Fruit fly (Drosophila melanogaster): ENCODE data around the gene FarO.

Gene FarO

DNA sequence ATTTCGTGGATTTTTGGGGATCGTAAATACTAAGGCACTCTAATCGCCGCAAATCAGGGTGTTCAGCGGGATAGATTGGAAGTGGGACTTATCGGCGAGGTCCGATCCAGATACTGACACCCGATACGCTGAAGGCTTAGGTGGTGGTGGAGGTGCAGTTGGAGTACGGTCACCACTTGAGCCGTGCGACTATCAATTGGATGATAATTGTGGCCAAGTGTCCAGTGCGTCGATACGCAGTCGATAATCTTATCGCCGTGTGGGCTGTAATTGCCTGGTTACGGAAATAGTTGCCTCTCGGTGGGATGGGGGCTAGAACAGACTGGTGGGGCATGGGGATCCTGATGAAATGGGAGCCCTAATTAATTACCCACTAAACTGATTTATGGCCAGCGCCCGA, 4.4 kb downstream of the FarO start:
- TF ChIP-seq noc (tag; optimal IDR thresholded peaks at IDR 0.05), result peak; percentile 33

DNA sequence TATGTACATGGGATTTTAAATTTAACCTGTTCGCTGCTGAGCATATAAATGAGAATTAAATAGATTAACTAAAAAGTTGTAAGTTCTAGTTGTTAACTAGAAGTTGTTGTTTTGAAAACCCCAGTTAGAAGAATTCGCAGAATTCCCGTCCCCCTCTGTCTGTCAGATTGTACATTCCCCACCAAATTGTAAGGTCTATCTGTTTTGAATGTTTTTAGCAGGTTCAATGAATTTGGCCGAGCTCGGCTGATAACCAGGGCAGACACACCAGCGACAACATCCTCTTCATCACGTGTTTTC, 5.4 kb downstream of the FarO start:
- TF ChIP-seq noc (tag; optimal IDR thresholded peaks at IDR 0.05), result no peak

DNA sequence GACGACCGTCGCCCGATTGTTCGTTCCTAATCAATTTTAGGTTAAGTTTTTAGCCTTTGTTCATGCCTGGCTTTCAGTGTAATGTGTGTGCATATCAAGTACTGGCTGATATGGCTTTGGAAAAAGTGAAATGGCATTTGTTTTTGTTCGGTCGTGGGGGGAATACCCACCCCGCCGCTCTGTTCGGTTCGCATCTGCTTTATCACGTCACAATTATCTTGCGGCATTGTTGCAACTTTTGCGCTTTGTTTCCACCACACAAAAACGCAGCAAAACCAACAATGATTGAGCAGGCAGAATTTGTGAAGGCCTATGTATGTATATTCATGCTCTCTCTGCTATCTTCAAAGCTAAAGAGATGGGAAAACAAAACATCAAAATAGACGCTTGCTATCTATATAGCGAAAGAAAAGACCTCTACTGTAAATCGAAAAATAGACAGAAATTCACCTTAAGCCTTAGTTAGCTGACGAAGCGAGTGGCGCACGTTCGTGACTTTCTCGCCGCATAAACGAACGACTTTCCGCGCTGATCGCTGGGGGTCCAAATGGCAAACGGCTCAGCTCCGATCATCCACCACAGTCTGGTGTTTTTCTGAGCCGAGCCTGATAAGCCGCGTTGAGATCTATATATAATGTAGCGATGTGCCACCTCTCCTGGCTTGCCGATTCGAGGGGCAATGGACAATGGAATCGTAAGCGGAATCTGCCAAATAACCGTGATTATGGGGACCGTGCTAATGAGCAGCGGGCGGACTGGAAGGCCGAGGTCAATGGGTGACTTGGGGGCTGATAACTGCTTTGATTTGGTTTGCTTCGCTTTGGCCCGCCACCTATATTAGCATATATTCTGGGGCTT, 6.0 kb downstream of the FarO start:
- TF ChIP-seq noc (tag; optimal IDR thresholded peaks at IDR 0.05), result no peak

DNA sequence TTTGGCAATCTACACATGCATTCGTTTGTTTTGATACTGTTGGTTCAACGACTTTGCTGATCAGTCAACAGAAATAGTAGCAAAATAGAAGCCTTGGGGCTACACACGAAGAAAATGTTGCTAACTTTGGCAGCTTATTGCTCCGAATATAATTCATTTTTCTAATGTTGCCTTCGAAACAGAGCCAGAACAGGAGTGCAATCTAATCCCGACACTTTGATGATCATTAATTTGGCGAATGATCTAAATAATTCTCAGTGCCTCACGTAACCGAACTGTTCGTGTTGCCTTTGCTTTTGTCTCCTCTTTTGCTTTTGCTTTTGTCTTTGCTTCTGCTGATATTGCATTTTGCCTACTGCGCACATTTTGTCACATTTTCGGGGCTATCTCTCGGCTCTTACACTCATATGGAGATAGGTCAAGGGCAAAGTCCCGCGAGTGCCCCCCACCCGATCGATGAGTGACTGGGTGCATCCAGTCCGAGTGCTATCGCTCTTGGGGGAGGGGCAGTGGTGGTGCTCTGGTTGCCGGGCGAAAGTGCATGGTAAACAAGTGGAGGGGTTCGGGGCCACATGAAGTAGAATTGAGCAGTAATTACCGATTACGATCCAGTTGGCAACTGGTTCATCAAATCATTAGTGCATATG, 7.5 kb downstream of the FarO start:
- no peak for TF ChIP-seq noc (tag; optimal IDR thresholded peaks at IDR 0.05)

DNA sequence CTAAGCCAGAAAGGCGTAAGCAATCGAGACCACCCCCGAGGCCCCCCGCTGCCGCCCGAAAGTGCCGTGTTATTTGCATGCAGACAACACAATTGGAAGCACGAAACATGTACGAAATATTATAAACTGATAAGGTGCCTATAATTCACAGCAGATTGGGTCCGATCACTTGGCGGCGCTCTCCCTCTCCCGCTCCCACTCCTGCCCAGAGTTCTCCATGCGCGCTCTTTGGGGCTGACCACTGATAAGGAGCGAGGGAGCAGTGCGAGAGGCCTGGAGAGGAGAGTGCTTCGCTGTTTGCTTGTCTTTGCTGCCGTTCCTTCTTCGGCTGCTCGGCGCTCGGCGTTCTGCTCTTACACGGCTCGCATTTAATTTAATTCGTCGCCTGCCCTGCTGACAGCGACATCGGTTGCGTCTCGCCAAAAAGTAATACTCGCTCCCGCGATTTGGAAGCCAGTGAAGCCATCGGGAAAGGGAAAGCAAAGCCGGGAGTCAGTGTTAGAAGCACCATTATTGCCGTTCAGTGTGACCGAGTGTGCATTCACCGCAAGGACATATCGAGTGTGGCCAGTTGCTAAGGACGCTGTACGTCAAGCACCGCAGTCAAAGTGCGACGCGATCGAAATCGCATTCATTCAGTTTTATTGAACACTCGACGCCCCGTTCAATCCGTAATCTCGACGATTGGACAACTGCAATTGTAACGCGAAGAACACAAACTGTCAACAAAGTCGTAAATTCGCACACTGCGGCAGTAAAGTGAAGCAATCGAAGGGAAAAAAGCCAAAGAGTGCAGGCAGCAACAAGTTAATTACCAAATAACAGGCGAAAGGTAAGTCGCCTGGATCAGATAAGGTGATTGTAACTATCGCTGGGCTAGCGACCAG, 9.2 kb downstream of the FarO start:
- TF ChIP-seq noc (tag; optimal IDR thresholded peaks at IDR 0.05), result peak; percentile 49

DNA sequence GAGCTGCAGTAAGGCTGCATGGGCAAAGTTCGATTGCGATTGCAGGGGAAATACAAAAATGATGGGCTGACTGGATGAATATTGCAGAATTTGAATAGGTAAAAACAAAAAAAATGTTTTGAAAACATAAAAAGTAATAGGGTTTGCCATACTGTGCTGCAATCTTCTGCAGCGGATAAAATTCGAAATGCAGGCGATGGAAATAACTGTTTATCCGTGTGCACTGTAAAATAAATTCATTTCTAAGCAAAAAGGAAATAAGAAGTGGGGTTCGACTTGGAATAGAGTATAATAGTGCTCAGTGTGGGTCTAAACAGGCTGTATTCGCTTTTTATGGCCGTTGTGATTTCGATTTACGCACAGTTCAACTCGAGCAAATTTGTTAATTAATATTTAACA, 9.9 kb downstream of the FarO start, which contains the start of gene CG14053:
Gene CG14053 (minus strand): TSS at position 101 of the 399 bp plus-strand sequence.
- no peak for TF ChIP-seq noc (tag; optimal IDR thresholded peaks at IDR 0.05)

DNA sequence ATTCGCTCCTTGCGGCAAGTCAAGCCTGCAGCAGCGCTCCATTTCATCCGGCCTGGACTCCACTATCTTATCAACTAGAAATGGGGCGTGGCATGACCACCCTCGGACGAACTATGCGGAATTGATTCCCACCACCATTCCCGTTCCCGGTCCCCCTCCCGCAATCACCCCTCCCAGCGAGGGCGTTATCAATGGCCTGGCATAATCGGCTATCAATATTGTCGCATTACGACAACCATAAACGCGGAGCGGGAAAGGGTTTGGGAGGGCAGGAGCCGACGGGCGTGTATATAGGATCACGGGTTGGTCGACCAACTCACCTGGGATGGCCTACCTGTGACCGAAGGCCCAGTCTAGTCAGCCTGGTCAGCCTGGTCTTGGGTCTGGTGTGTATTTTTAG, 10.5 kb downstream of the FarO start:
- no peak for TF ChIP-seq noc (tag; optimal IDR thresholded peaks at IDR 0.05)

DNA sequence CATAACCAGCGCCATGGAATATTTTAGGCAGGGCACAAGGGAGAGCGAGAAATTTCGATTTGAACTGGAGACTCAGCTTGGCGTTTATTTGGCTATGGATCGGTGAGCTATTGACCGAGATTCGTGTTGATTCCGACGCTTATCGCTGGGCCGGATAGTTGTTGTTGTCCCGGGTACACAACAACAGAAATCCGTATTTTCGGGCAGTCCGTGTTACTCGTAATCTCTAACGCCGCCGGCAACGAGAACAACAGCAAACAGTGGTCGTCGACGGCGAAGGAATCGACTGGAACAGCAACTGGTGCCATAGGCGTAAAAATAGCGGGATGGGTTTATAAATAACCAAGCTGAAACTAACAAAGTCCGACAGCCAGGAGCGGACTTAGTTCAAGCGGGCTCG, 11.8 kb downstream of the FarO start:
- TF ChIP-seq noc (tag; optimal IDR thresholded peaks at IDR 0.05), result no peak

DNA sequence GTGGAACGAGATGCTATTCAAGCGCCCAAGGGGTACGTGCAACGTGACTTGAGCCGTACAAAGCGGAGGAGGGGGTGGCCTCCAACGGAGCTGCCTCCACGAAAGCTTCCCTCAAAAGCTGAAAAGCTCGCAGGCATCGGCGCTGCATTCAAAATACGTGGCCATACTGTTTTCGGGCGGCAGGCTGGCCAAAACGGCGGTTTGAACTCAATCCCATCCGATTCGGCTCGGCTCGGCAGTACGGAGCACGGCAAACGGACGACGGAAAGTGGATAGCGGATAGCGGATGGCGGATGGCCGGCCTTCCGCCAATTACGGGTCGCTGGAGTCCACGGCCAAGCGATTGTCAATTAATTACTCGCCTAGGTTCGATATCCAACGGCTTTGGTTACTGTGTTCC, 14.8 kb downstream of the FarO start, which contains the start of gene Mct1:
Gene Mct1 (plus strand): TSS at position 301 of the 400 bp plus-strand sequence.
- no peak for TF ChIP-seq noc (tag; optimal IDR thresholded peaks at IDR 0.05)

DNA sequence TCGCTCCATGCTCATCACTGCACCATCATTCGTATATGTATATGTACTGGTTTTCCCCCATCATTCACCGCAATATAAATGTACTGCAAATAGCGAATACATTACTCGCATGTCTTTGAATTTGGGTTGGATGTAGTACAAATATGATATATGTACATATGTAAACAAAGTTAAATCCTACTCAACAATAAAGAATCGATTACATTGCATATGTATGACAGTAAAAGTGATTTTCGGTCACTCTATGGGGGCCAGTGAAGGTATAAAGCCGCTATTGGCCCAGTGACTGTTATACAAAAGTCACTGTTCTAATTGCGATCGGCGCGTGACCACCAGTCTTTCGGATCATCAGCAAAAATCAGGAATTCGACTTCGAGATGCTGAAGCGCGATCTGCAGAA, 16.1 kb downstream of the FarO start, which contains the start of gene CG3457:
Gene CG3457 (plus strand): TSS at position 301 of the 400 bp plus-strand sequence.
- TF ChIP-seq noc (tag; optimal IDR thresholded peaks at IDR 0.05), result no peak

DNA sequence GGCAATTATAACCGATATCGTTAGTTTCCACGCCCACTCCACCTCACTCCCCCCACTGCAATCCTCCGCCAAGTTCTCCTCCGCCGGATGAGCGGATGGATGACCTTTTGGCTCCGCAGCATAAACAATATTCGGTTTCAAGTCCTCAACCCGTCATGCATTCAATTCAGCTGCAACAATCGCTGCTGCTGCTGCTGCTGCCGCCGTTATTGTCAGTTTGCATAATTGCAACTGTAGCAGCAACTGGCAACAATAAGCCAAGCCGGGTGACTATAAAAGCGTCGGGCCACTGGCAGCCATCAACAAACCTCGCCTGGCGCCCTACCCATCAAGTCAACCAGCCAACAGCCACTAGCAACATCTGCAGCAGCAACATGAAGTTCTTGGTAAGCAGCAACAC, 17.1 kb downstream of the FarO start, which contains the start of gene CG17777:
Gene CG17777 (plus strand): TSS at position 301 of the 400 bp plus-strand sequence.
- no peak for TF ChIP-seq noc (tag; optimal IDR thresholded peaks at IDR 0.05)

DNA sequence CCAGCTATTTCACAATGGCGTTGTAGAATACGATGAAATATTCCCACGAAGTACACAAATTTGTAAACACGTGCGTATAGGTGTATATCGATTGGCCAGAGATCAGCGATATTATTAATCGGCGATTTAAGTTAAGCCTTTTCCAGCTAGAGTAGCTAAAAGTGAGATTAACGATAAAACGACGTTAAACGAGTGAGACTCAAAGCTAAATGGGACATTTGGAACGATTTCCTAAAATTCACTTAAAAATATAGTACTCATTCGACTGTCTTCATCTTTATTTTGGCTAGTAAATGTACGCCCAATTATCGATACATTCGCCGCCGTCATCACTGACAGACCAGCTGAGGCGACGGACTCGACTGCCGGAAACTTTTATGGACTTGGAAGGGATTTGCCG, 19.1 kb downstream of the FarO start, which contains the start of the genes Nmd3 and CG17776:
Gene Nmd3 (minus strand): TSS at position 106 of the 400 bp plus-strand sequence.
Gene CG17776 (plus strand): TSS at position 163 of the 400 bp plus-strand sequence.
- TF ChIP-seq noc (tag; optimal IDR thresholded peaks at IDR 0.05), result peak; percentile 36

DNA sequence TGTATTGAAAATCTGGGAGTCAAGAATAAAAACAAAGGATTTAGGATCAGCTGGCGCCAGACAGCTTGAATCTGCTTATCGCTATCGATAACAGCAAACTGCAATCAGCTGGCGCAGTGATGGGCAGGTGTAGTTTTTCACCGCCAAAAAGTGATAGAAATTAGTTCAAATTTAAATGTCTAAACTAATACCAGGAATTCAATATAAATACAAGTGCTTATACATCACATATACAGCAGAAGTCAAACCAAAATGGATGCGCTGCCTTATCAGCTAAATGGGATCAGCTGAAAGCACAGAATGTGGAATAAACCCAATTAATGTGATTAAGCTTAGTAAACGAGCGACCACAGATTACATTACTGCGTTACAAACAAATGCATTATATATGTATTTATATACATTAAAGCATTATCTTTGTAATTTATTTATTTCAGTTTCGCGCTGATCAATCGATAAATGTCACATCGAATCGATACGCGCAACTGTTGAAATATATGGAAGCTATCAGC, 22.9 kb downstream of the FarO start, which contains the start of gene pn:
Gene pn (plus strand): TSS at position 462 of the 512 bp plus-strand sequence.
- no peak for TF ChIP-seq noc (tag; optimal IDR thresholded peaks at IDR 0.05)

DNA sequence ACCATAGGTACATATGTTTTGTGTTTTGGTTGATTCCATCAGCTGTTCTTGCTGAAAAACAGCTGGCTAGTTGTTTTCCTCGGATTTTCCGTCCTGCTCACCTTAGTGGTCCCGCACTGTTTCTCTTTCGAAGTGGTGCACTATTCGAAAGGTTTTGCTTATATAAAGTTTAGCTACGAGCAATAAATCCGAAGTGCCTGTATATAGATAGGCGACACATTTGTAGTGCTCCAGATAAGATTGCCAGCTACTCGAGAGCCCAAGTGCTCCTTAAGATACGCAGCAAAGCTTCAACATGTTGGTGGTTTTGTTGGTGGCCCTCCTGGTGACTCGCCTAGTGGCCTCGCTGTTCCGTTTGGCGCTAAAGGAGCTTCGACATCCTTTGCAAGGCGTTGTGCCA, 24.9 kb downstream of the FarO start, which contains the start of gene Cyp4ae1:
Gene Cyp4ae1 (plus strand): TSS at position 206 of the 400 bp plus-strand sequence.
- no peak for TF ChIP-seq noc (tag; optimal IDR thresholded peaks at IDR 0.05)

DNA sequence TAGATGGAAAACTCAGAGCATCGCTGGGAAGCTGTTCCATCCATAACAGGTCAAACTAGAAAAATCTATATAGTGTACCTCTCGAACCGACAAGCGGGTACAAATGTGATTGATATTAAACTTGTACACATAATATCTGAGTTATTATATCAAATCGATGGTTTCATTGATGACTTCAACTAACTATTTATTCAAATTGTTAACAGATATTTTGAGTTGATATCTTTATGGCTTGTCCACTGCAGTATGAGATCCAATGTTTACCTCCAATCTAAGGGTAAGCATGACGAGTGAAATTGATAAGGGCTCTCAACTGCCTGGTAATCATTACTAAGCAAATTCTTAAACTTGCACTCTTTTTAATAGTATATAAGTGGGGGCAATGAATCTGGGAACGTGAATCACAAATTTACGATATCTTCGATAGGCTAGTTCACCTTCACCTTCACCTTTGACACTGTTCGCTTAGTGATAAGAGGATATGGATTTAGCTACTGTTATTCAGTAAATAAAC, 27.7 kb downstream of the FarO start, which contains the start of gene Cyp4d2:
Gene Cyp4d2 (plus strand): TSS at position 51 of the 514 bp plus-strand sequence.
- no peak for TF ChIP-seq noc (tag; optimal IDR thresholded peaks at IDR 0.05)

Measured in whole organism, larva.